Fruit fly (Drosophila melanogaster) whole organism, embryonic: Measurements from ENCODE around the gene CG31064.
A peak's percentile ranks its signal among the peaks of the same experiment; 100 is the strongest.

ENCODE experiments used
- Adf1 ChIP-seq: fragments of 200-800 bp; sonication (Bioruptor generic); IDR thresholded peaks from 2 replicates; pipeline ENCODE4 v1.3.6; 2022; ENCODE audit warnings: missing biosample characterization, missing genetic modification characterization
- Bgb ChIP-seq: fragments of 200-800 bp; sonication (Bioruptor generic); IDR thresholded peaks from 2 replicates; pipeline ENCODE4 v1.3.6; 2022; ENCODE audit warnings: missing biosample characterization, missing genetic modification characterization; ENCODE audit not compliant: partially characterized antibody
- CG12236 ChIP-seq: fragments of 200-800 bp; sonication (Bioruptor generic); optimal IDR thresholded peaks from 2 replicates; lab custom pipeline; 2016; ENCODE audit warnings: missing biosample characterization, missing genetic modification characterization
- CG13287 ChIP-seq: fragments of 200-800 bp; sonication (Bioruptor generic); IDR thresholded peaks from 2 replicates; pipeline ENCODE4 v1.3.6; 2022; ENCODE audit warnings: missing biosample characterization, missing genetic modification characterization; ENCODE audit not compliant: partially characterized antibody
- CG13894 ChIP-seq: fragments of 200-800 bp; sonication (Bioruptor generic); optimal IDR thresholded peaks from 3 replicates; lab custom pipeline; 2018; ENCODE audit warnings: missing biosample characterization, mild to moderate bottlenecking, missing genetic modification characterization, moderate library complexity
- CG14710 ChIP-seq: fragments of 200-800 bp; sonication (Bioruptor generic); optimal IDR thresholded peaks from 3 replicates; lab custom pipeline; 2019; ENCODE audit warnings: missing biosample characterization, mild to moderate bottlenecking, missing genetic modification characterization, moderate library complexity
- CG14965 ChIP-seq: fragments of 200-800 bp; sonication (Bioruptor generic); optimal IDR thresholded peaks from 2 replicates; lab custom pipeline; 2016; ENCODE audit warnings: missing biosample characterization, missing genetic modification characterization, borderline replicate concordance
- CG15514 ChIP-seq: fragments of 200-800 bp; sonication (Bioruptor generic); optimal IDR thresholded peaks from 3 replicates; lab custom pipeline; 2017; ENCODE audit warnings: missing biosample characterization, missing genetic modification characterization, mild to moderate bottlenecking, moderate library complexity, missing genetic modification reagents
- CG34224 ChIP-seq: fragments of 200-800 bp; sonication (Bioruptor generic); IDR thresholded peaks from 3 replicates; pipeline ENCODE4 v1.3.6; 2022; ENCODE audit warnings: missing biosample characterization, missing genetic modification characterization; ENCODE audit not compliant: partially characterized antibody
- CG3847 ChIP-seq: fragments of 200-800 bp; sonication (Bioruptor generic); IDR thresholded peaks from 2 replicates; pipeline ENCODE4 v1.3.6; 2022; ENCODE audit warnings: missing biosample characterization, missing genetic modification characterization
- CG6791 ChIP-seq: fragments of 200-800 bp; sonication (Bioruptor generic); IDR thresholded peaks from 3 replicates; pipeline ENCODE4 v1.3.6; 2022; ENCODE audit warnings: missing biosample characterization, missing genetic modification characterization; ENCODE audit not compliant: partially characterized antibody
- CTCF ChIP-seq: fragments of 200-800 bp; sonication (Bioruptor generic); optimal IDR thresholded peaks from 2 replicates; lab custom pipeline; 2017; ENCODE audit warnings: missing biosample characterization, mild to moderate bottlenecking, missing genetic modification characterization, moderate library complexity
- Dfd ChIP-seq, 2 experiments: fragments of >200 bp; optimal IDR thresholded peaks; 2 replicates each; lab custom pipeline; 2017; ENCODE audit warnings: missing biosample characterization in 2 of 2, missing genetic modification characterization in 2 of 2
- Dll ChIP-seq: fragments of 200-800 bp; sonication (Bioruptor generic); IDR thresholded peaks from 4 replicates; pipeline ENCODE4 v1.3.6; 2022; ENCODE audit warnings: missing biosample characterization, missing genetic modification characterization; ENCODE audit not compliant: partially characterized antibody
- Doc3 ChIP-seq: fragments of 200-800 bp; sonication (Bioruptor generic); IDR thresholded peaks from 3 replicates; pipeline ENCODE4 v1.3.6; 2022; ENCODE audit warnings: missing biosample characterization, missing genetic modification characterization; ENCODE audit not compliant: partially characterized antibody
- Dp ChIP-seq: fragments of 200-800 bp; sonication (Bioruptor generic); optimal IDR thresholded peaks from 2 replicates; lab custom pipeline; 2018; ENCODE audit warnings: missing biosample characterization, mild to moderate bottlenecking, missing genetic modification characterization, moderate library complexity
- E2f2 ChIP-seq: fragments of 200-800 bp; sonication (Bioruptor generic); IDR thresholded peaks from 2 replicates; pipeline ENCODE4 v1.3.6; 2022; ENCODE audit warnings: missing biosample characterization, missing genetic modification characterization
- Fer3 ChIP-seq: fragments of 200-800 bp; sonication (Bioruptor generic); optimal IDR thresholded peaks from 2 replicates; lab custom pipeline; 2018; ENCODE audit warnings: missing biosample characterization, mild to moderate bottlenecking, missing genetic modification characterization, moderate library complexity
- H15 ChIP-seq: fragments of 200-800 bp; sonication (Bioruptor generic); IDR thresholded peaks from 3 replicates; pipeline ENCODE4 v1.3.6; 2022; ENCODE audit warnings: missing biosample characterization, missing genetic modification characterization
- HLH3B ChIP-seq: fragments of 200-800 bp; sonication (Bioruptor generic); IDR thresholded peaks from 2 replicates; pipeline ENCODE4 v1.3.6; 2022; ENCODE audit warnings: missing biosample characterization, missing genetic modification characterization
- HmgD ChIP-seq: fragments of 200-800 bp; sonication (Bioruptor generic); optimal IDR thresholded peaks from 3 replicates; lab custom pipeline; 2016; ENCODE audit warnings: missing biosample characterization, missing genetic modification characterization
- HmgZ ChIP-seq: fragments of 200-800 bp; sonication (Bioruptor generic); optimal IDR thresholded peaks from 2 replicates; lab custom pipeline; 2018; ENCODE audit warnings: missing biosample characterization, mild to moderate bottlenecking, missing genetic modification characterization
- MBD-R2 ChIP-seq: fragments of 200-800 bp; sonication (Bioruptor generic); IDR thresholded peaks from 2 replicates; pipeline ENCODE4 v1.3.6; 2022; ENCODE audit warnings: missing biosample characterization, missing genetic modification characterization
- MESR4 ChIP-seq: fragments of 200-800 bp; sonication (Bioruptor generic); optimal IDR thresholded peaks from 2 replicates; lab custom pipeline; 2018; ENCODE audit warnings: missing biosample characterization, mild to moderate bottlenecking, missing genetic modification characterization, moderate library complexity
- Med ChIP-seq: fragments of 200-800 bp; sonication (Bioruptor generic); peaks from one replicate; lab custom pipeline; 2016; ENCODE audit warnings: missing biosample characterization, missing genetic modification characterization, mild to moderate bottlenecking, inconsistent platforms, moderate library complexity
- Myb ChIP-seq: fragments of 200-800 bp; sonication (Bioruptor generic); optimal IDR thresholded peaks from 2 replicates; lab custom pipeline; 2016; ENCODE audit warnings: missing biosample characterization, missing genetic modification characterization
- NK7.1 ChIP-seq: fragments of 200-800 bp; sonication (Bioruptor generic); optimal IDR thresholded peaks from 3 replicates; lab custom pipeline; 2016; ENCODE audit warnings: missing biosample characterization, missing genetic modification characterization
- NfI ChIP-seq: fragments of 200-800 bp; sonication (Bioruptor generic); optimal IDR thresholded peaks from 3 replicates; lab custom pipeline; 2018; ENCODE audit warnings: missing biosample characterization, mild to moderate bottlenecking, missing genetic modification characterization, moderate library complexity
- Sry-β ChIP-seq: fragments of 200-800 bp; sonication (Bioruptor generic); optimal IDR thresholded peaks from 2 replicates; lab custom pipeline; 2018; ENCODE audit warnings: missing biosample characterization, mild to moderate bottlenecking, missing genetic modification characterization, moderate library complexity
- az2 ChIP-seq: fragments of 200-800 bp; sonication (Bioruptor generic); optimal IDR thresholded peaks from 3 replicates; lab custom pipeline; 2016; ENCODE audit warnings: missing biosample characterization, missing genetic modification characterization
- crp ChIP-seq, 2 experiments: fragments of 200-800 bp; sonication (Bioruptor generic); optimal IDR thresholded peaks; 2 replicates in 1 of 2; 3 replicates in 1 of 2; lab custom pipeline; 2017; ENCODE audit warnings: missing biosample characterization in 2 of 2, missing genetic modification characterization in 2 of 2, mild to moderate bottlenecking in 1 of 2, moderate library complexity in 1 of 2
- ewg ChIP-seq: fragments of 200-800 bp; sonication (Bioruptor generic); optimal IDR thresholded peaks from 3 replicates; lab custom pipeline; 2017; ENCODE audit warnings: mild to moderate bottlenecking, missing biosample characterization, missing genetic modification reagents, missing genetic modification characterization
- fd96Cb ChIP-seq: fragments of 200-800 bp; sonication (Bioruptor generic); optimal IDR thresholded peaks from 2 replicates; lab custom pipeline; 2018; ENCODE audit warnings: missing biosample characterization, mild to moderate bottlenecking, missing genetic modification characterization, moderate library complexity
- gfzf ChIP-seq: fragments of 200-800 bp; sonication (Bioruptor generic); optimal IDR thresholded peaks from 2 replicates; lab custom pipeline; 2016; ENCODE audit warnings: missing biosample characterization, mild to moderate bottlenecking, missing genetic modification characterization, moderate library complexity
- knrl ChIP-seq: fragments of 200-800 bp; sonication (Bioruptor generic); IDR thresholded peaks from 3 replicates; pipeline ENCODE4 v1.3.6; 2022; ENCODE audit warnings: missing biosample characterization, missing genetic modification characterization; ENCODE audit not compliant: partially characterized antibody
- pzg ChIP-seq: fragments of 200-800 bp; sonication (Bioruptor generic); optimal IDR thresholded peaks from 3 replicates; lab custom pipeline; 2018; ENCODE audit warnings: missing biosample characterization, mild to moderate bottlenecking, missing genetic modification characterization, moderate library complexity
- row ChIP-seq: fragments of 200-800 bp; sonication (Bioruptor generic); IDR thresholded peaks from 3 replicates; pipeline ENCODE4 v1.3.6; 2022; ENCODE audit warnings: missing biosample characterization, missing genetic modification characterization
- schlank ChIP-seq: fragments of 200-800 bp; sonication (Bioruptor generic); optimal IDR thresholded peaks from 2 replicates; lab custom pipeline; 2018; ENCODE audit warnings: missing biosample characterization, mild to moderate bottlenecking, missing genetic modification characterization
- tgo ChIP-seq: fragments of 200-800 bp; sonication (Bioruptor generic); IDR thresholded peaks from 3 replicates; pipeline ENCODE4 v1.3.6; 2022; ENCODE audit warnings: missing biosample characterization, missing genetic modification characterization
- unc-4 ChIP-seq: fragments of 200-800 bp; sonication (Bioruptor generic); IDR thresholded peaks from 2 replicates; pipeline ENCODE4 v1.3.6; 2022; ENCODE audit warnings: missing biosample characterization, missing genetic modification characterization; ENCODE audit not compliant: partially characterized antibody
- wek ChIP-seq: fragments of 200-800 bp; sonication (Bioruptor generic); optimal IDR thresholded peaks from 3 replicates; lab custom pipeline; 2018; ENCODE audit warnings: missing biosample characterization, mild to moderate bottlenecking, missing genetic modification characterization, moderate library complexity
- zen ChIP-seq: fragments of 200-800 bp; sonication (Bioruptor generic); optimal IDR thresholded peaks from 3 replicates; lab custom pipeline; 2018; ENCODE audit warnings: missing biosample characterization, mild to moderate bottlenecking, missing genetic modification characterization, moderate library complexity

Gene CG31064

DNA sequence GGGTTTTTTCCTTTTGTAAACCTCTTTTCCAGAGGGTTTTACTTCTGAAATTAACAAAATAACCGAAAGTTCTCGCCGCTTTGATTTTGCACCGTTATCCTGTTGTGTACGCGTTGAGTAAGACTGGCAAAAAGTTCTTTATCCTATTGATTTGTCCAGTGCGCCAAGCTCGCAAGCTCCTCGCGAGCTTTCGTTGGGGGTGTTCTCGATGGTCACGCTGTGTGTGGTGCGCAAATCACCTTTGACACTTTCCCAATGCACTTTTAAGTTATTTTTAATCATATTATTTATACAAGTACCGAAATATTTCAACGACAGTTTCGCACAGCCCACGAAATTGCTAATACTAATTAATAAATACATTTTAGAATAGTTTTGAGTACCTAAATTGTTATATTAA lies 905 bp downstream of the CG31064 start (continued):
- peak; percentile 7 for TF ChIP-seq ewg
- peak; percentile 52; the same call in 1 of the 2 replicates for TF ChIP-seq MBD-R2 (GFP tag; lab: Robert Waterston, UW)
- TF ChIP-seq az2 (GFP tag; lab: Kevin White, UChicago), result no peak
- no peak for TF ChIP-seq CG13287 (GFP tag; lab: Robert Waterston, UW)
- no peak for TF ChIP-seq Doc3 (GFP tag; lab: Robert Waterston, UW)
- TF ChIP-seq row (GFP tag; lab: Robert Waterston, UW), result peak; percentile 22; the same call in 1 of the 3 replicates

DNA sequence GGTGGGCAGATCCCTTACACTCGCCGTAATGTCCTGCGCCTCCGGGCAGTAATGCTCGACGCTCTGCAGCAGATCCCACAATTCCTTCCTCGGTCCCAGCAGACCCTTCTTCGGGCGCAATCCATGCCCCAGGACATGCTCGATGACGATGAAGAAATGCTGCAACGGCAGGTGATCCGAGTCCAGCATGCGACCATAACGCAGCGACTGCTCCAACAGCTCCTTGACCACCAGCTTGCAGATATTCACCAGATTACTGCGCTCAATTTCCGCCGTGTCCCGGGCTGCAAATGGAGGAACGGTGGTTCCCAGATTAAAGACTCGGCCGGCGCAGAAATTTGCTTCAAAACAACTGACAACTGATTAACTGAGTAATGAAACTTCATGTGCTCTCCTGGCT lies 5.5 kb downstream of the CG31064 start, which contains the start of gene CG31068:
TSS of gene CG31068 (plus strand) at position 301 of the 400 bp plus-strand sequence.
- TF ChIP-seq unc-4 (GFP tag; lab: Robert Waterston, UW), result no peak
- no peak for TF ChIP-seq CG13894 (tag; lab: Kevin White, UChicago)
- no peak for TF ChIP-seq CG3847 (GFP tag; lab: Robert Waterston, UW)
- no peak for TF ChIP-seq tgo (GFP tag; lab: Robert Waterston, UW)
- no peak for TF ChIP-seq knrl (GFP tag; lab: Robert Waterston, UW)
- TF ChIP-seq H15 (GFP tag; lab: Robert Waterston, UW), result no peak
- no peak for TF ChIP-seq NfI (GFP tag; lab: Kevin White, UChicago)
- TF ChIP-seq, all 482 proteins: peak for 0

DNA sequence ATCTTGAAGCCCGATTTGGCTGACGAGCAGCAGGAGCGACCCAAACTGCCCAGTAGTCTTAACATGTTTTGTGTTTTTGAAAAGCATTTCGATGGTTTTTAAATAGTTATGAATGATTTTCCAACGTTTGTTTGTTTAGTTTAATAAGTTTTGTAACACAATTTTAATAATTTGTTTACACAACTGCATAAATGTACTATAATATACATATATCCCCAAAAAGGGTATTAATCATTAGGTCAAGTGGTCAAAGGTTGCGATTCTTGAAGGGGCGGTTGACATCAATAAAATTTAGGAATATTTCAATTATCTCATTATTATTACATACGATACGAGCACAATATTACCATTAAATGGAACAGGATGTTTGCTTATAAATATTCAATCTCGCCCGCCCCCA lies 9.5 kb downstream of the CG31064 start, which contains the start of gene CG42814:
TSS of gene CG42814 (minus strand) at position 101 of the 400 bp plus-strand sequence.
- no peak for TF ChIP-seq zen
- TF ChIP-seq CG15514 (GFP tag; lab: Kevin White, UChicago), result no peak
- TF ChIP-seq wek (GFP tag; lab: Kevin White, UChicago), result no peak
- no peak for TF ChIP-seq CG12236
- no peak for TF ChIP-seq Fer3
- TF ChIP-seq NK7.1 (GFP tag; lab: Kevin White, UChicago), result no peak
- TF ChIP-seq, all 482 proteins: peak for 0

DNA sequence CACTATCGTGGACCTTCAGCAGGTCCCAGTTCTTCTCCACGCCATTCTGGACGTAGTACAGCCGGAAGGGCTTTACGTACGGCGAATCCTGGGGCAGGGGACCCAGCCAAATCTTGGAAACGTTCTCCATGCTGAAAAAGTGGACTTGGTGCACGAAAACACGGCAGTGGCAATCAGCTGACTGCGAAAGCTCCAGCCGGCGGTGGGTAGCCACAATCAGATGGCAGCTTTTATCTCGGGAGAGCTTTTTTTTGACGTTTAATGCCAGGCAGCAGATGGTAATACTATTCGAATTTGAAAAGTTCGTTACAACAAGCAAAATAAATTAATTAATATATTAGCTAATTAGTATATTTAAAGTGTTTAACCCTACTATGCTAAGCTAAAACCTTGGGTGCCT lies 10.5 kb downstream of the CG31064 start, which contains the start of gene CG42813:
TSS of gene CG42813 (minus strand) at position 220 of the 400 bp plus-strand sequence.
- no peak for TF ChIP-seq schlank (tag; lab: Kevin White, UChicago)
- TF ChIP-seq CG14965 (GFP tag; lab: Kevin White, UChicago), result peak; percentile 65
- TF ChIP-seq CG3847 (GFP tag; lab: Robert Waterston, UW), result peak; percentile 29; the same call in 1 of the 2 replicates
- no peak for TF ChIP-seq Dfd (GFP tag; optimal IDR thresholded peaks at IDR 0.05; lab: Kevin White, UChicago)
- TF ChIP-seq pzg (GFP tag; lab: Kevin White, UChicago), result peak; percentile 45
- peak in 1 of 2 experiments; percentile 92 for TF ChIP-seq crp (GFP tag; optimal IDR thresholded peaks at IDR 0.05; lab: Kevin White, UChicago)
- TF ChIP-seq CG15514 (GFP tag; lab: Kevin White, UChicago), result peak; percentile 4
- TF ChIP-seq HmgD (GFP tag; lab: Kevin White, UChicago), result no peak
- TF ChIP-seq MBD-R2 (GFP tag; lab: Robert Waterston, UW), result peak; percentile 76
- TF ChIP-seq HLH3B, result no peak
- TF ChIP-seq CG6791 (GFP tag; lab: Robert Waterston, UW), result no peak
- TF ChIP-seq Adf1, result peak; percentile 11; the same call in 1 of the 2 replicates
- TF ChIP-seq Bgb (GFP tag; lab: Robert Waterston, UW), result peak; percentile 16; the same call in 1 of the 2 replicates
- peak; percentile 53 for TF ChIP-seq CG13287 (GFP tag; lab: Robert Waterston, UW)
- TF ChIP-seq unc-4 (GFP tag; lab: Robert Waterston, UW), result 0 out of 2 replicates have a peak, but pooled peaks have one; percentile 28
- TF ChIP-seq fd96Cb, result no peak
- TF ChIP-seq CTCF (GFP tag; lab: Kevin White, UChicago), result peak; percentile 84
- TF ChIP-seq HmgZ, result peak; percentile 25
- peak; percentile 17; the same call in 1 of the 4 replicates for TF ChIP-seq Dll (GFP tag; lab: Robert Waterston, UW)
- peak; percentile 55 for TF ChIP-seq E2f2 (GFP tag; lab: Robert Waterston, UW)
- TF ChIP-seq MESR4, result peak; percentile 15
- peak; percentile 90 for TF ChIP-seq Myb (GFP tag; lab: Kevin White, UChicago)
- no peak for TF ChIP-seq Sry-β
- TF ChIP-seq CG34224 (GFP tag; lab: Robert Waterston, UW), result peak; percentile 40; the same call in 1 of the 3 replicates
- peak; percentile 43 for TF ChIP-seq Dp
- TF ChIP-seq Med (GFP tag; lab: Kevin White, UChicago), result peak; percentile 38
- TF ChIP-seq gfzf, result peak; percentile 64
- no peak for TF ChIP-seq CG14710 (tag; lab: Kevin White, UChicago)
